Worm (Caenorhabditis elegans) whole organism, midembryonic: ENCODE measurements around the gene irld-22.

Source experiments
- T22C8.4 ChIP-seq: fragments of 200-800 bp; sonication (Bioruptor generic); IDR thresholded peaks from 2 replicates; pipeline ENCODE4 v1.3.6; 2022; ENCODE audit warnings: missing genetic modification characterization, missing compliant biosample characterization
- cog-1 ChIP-seq: sonication (generic microtip); optimal IDR thresholded peaks from 2 replicates; lab custom pipeline; 2016; ENCODE audit warnings: missing genetic modification characterization, missing compliant biosample characterization
- flt-1 ChIP-seq: fragments of 200-800 bp; sonication (Bioruptor generic); IDR thresholded peaks from 2 replicates; pipeline ENCODE4 v1.3.6; 2022; ENCODE audit warnings: missing genetic modification characterization, missing compliant biosample characterization
- klf-2 ChIP-seq: fragments of 200-800 bp; sonication (Bioruptor generic); conservative IDR thresholded peaks from 2 replicates; pipeline ENCODE4 v1.3.6; 2022; ENCODE audit warnings: missing genetic modification reagents, missing genetic modification characterization, missing compliant biosample characterization
- ref-1 ChIP-seq: fragments of 200-800 bp; sonication (Bioruptor generic); conservative IDR thresholded peaks from 2 replicates; pipeline ENCODE4 v1.3.6; 2022; ENCODE audit warnings: missing genetic modification reagents, missing genetic modification characterization, missing compliant biosample characterization
- tab-1 ChIP-seq: fragments of 200-800 bp; sonication (Bioruptor generic); IDR thresholded peaks from 2 replicates; pipeline ENCODE4 v1.3.6; 2022; ENCODE audit warnings: missing genetic modification characterization, missing compliant biosample characterization
- ztf-23 ChIP-seq: fragments of 200-800 bp; sonication (Bioruptor generic); IDR thresholded peaks from 2 replicates; pipeline ENCODE4 v1.3.6; 2022; ENCODE audit warnings: missing genetic modification reagents, missing genetic modification characterization, missing compliant biosample characterization
- ztf-29 ChIP-seq: fragments of 200-800 bp; sonication (Bioruptor generic); IDR thresholded peaks from 2 replicates; pipeline ENCODE4 v1.3.6; 2022; ENCODE audit warnings: missing genetic modification reagents, missing genetic modification characterization, missing compliant biosample characterization

ce11 chrV:3860123-3860522 lies 39.9 kb downstream of the irld-22 start, which contains the start of gene nhr-189:
- TF ChIP-seq ref-1 (GFP tag; lab: Robert Waterston, UW) (no peak), tab-1 (no peak), ztf-23 (GFP tag; lab: Robert Waterston, UW) (no peak), flt-1 (no peak), klf-2 (no peak), ztf-29 (GFP tag; lab: Robert Waterston, UW) (no peak), T22C8.4 (GFP tag; lab: Robert Waterston, UW) (no peak), cog-1 (tag; lab: Kevin White, UChicago) (no peak)
